Worm (Caenorhabditis elegans) whole organism, L2 larva: ENCODE data around the gene ipla-3.
A peak's percentile ranks its signal among the peaks of the same experiment; 100 is the strongest.

Experiments used
- fos-1 ChIP-seq: fragments of 150-350 bp; optimal IDR thresholded peaks from 2 replicates; lab custom pipeline; 2014; ENCODE audit warnings: missing biosample characterization, missing genetic modification characterization
- mab-5 ChIP-seq: fragments of 150-350 bp; optimal IDR thresholded peaks from 2 replicates; lab custom pipeline; 2014; ENCODE audit warnings: missing biosample characterization, missing genetic modification characterization
- mbf-1 ChIP-seq: sonication (generic microtip); optimal IDR thresholded peaks from 2 replicates; lab custom pipeline; 2017; ENCODE audit warnings: missing biosample characterization, missing genetic modification characterization
- nhr-237 ChIP-seq: fragments of 150-350 bp; optimal IDR thresholded peaks from 2 replicates; lab custom pipeline; 2014; ENCODE audit warnings: missing biosample characterization, missing genetic modification characterization
- zag-1 ChIP-seq: fragments of 150-350 bp; optimal IDR thresholded peaks from 2 replicates; lab custom pipeline; 2014; ENCODE audit warnings: missing biosample characterization, missing genetic modification characterization

DNA sequence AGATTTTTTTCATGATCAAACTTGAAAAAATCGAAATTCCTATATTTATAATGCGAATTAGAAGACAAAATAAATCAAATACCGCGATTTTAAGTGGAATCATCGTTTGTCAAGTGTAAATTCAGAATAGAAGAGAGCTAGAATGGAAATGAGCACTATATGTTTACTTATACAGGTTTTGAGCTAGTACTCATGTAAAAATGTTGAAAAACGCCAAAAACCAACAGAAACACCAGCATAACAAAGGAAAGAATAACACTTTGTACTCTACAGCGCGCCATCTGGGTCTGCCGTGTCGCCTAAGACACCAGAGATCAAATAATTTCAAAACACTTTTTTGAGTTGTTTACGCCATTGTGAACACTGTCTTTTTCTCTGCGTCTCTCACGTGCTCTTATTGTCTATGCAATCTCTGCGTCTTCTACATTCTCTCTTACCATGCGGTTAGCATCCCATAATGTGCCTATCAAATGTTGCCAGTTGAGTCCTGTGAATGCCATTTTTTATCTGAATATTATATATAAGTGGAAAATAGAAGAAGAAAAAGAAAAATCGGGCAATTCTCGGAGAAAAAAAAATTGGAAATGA, at the start of gene ipla-3:
- TF ChIP-seq zag-1 (tag; lab: Kevin White, UChicago) (peak; percentile 35), mbf-1 (no peak), mab-5 (tag; lab: Kevin White, UChicago) (peak; percentile 15), nhr-237 (tag; lab: Kevin White, UChicago) (no peak), fos-1 (tag; lab: Kevin White, UChicago) (peak; percentile 69)
